Fruit fly (Drosophila melanogaster): ENCODE data around the gene Pgk.

Gene Pgk

DNA sequence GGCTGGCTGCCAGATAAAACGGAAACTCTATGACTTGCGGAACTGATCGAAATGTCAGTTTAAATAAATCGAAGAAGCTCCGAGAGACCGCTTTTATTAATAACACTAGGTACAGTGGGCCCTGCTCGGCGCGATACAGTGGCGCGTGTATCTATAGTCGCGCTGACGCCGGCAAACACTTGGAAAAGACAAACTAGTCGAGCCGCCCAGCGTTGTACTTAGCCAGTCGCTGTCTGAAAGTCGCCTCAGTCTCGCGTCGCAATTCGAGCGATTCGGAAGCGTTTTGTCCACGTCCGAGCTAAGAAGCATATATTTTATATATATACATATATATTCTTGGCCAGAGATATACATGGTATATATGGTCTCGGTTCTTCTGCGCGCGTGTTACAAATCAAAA is 23.0 kb downstream of the Pgk start (continued):
- no peak for TF ChIP-seq dmrt11E (tag; optimal IDR thresholded peaks at IDR 0.05)
- TF ChIP-seq Gug (GFP tag; IDR thresholded peaks at IDR 0.05) = peak; percentile 86; the same call in 3 of the 4 replicates
- TF ChIP-seq Dek (tag; optimal IDR thresholded peaks at IDR 0.05) = peak; percentile 51
- peak; percentile 72 for TF ChIP-seq gsb (GFP tag; IDR thresholded peaks at IDR 0.05)
- TF ChIP-seq trem (tag; optimal IDR thresholded peaks at IDR 0.05) = no peak
- TF ChIP-seq schlank (tag; optimal IDR thresholded peaks at IDR 0.05) = peak; percentile 15
- TF ChIP-seq Hsf (GFP tag; optimal IDR thresholded peaks at IDR 0.05) = no peak
- TF ChIP-seq Lim3 (GFP tag; IDR thresholded peaks at IDR 0.05) = no peak
- no peak for TF ChIP-seq zen2 (GFP tag; IDR thresholded peaks at IDR 0.05; ENCODE audit: partially characterized antibody)
- TF ChIP-seq CG1233 (GFP tag; optimal IDR thresholded peaks at IDR 0.05) = peak; percentile 38
- TF ChIP-seq CG10543 (GFP tag; optimal IDR thresholded peaks at IDR 0.05) = peak; percentile 80
- TF ChIP-seq Jarid2 (GFP tag; optimal IDR thresholded peaks at IDR 0.05) = peak; percentile 53
- TF ChIP-seq CG18764 (GFP tag; optimal IDR thresholded peaks at IDR 0.05) = no peak
- peak; percentile 83 for TF ChIP-seq CG11456 (GFP tag; IDR thresholded peaks at IDR 0.05)
- peak; percentile 49 for TF ChIP-seq MTF-1 (GFP tag; optimal IDR thresholded peaks at IDR 0.05; ENCODE audit: borderline replicate concordance)
- peak; percentile 27 for TF ChIP-seq fd3F (GFP tag; optimal IDR thresholded peaks at IDR 0.05)
- peak; percentile 75 for TF ChIP-seq CG9932 (GFP tag; IDR thresholded peaks at IDR 0.05)
- peak; percentile 62 for TF ChIP-seq CG11696 (GFP tag; IDR thresholded peaks at IDR 0.05)
- peak; percentile 1 for TF ChIP-seq CG18262 (tag; optimal IDR thresholded peaks at IDR 0.05)
- 0 out of 3 replicates have a peak, but pooled peaks have one; percentile 26 for TF ChIP-seq sr (GFP tag; IDR thresholded peaks at IDR 0.05)
- TF ChIP-seq H2.0 (GFP tag; IDR thresholded peaks at IDR 0.05) = peak; percentile 49
- TF ChIP-seq Hr51 (GFP tag; optimal IDR thresholded peaks at IDR 0.05) = peak in 1 of 2 experiments; percentile 26
- peak; percentile 49; the same call in 1 of the 2 replicates for TF ChIP-seq CG11085 (GFP tag; IDR thresholded peaks at IDR 0.05)
- TF ChIP-seq CG15514 (GFP tag; optimal IDR thresholded peaks at IDR 0.05) = peak; percentile 48
- TF ChIP-seq GATAe (GFP tag; conservative IDR thresholded peaks at IDR 0.05) = no peak
- TF ChIP-seq dimm (GFP tag; IDR thresholded peaks at IDR 0.05) = no peak
- peak; percentile 73 for TF ChIP-seq CG14441 (GFP tag; IDR thresholded peaks at IDR 0.05)
- no peak for TF ChIP-seq aop (GFP tag; IDR thresholded peaks at IDR 0.05)
- no peak for TF ChIP-seq Lhr (GFP tag; optimal IDR thresholded peaks at IDR 0.05)
- peak; percentile 32 for TF ChIP-seq cwo (GFP tag; optimal IDR thresholded peaks at IDR 0.05)
- peak; percentile 50 for TF ChIP-seq bcd (GFP tag; optimal IDR thresholded peaks at IDR 0.05)
- TF ChIP-seq esg (GFP tag; conservative IDR thresholded peaks at IDR 0.05) = 0 out of 2 replicates have a peak, but pooled peaks have one; percentile 21
- TF ChIP-seq ewg (GFP tag; optimal IDR thresholded peaks at IDR 0.05) = no peak
- TF ChIP-seq CG10267 (tag; optimal IDR thresholded peaks at IDR 0.05) = no peak
- peak; percentile 65; the same call in 1 of the 3 replicates for TF ChIP-seq Mrtf (GFP tag; IDR thresholded peaks at IDR 0.05)
- TF ChIP-seq tin (GFP tag; optimal IDR thresholded peaks at IDR 0.05) = peak; percentile 40
- TF ChIP-seq luna (GFP tag; optimal IDR thresholded peaks at IDR 0.05) = no peak
- TF ChIP-seq CG11504 (tag; optimal IDR thresholded peaks at IDR 0.05) = peak; percentile 50
- no peak for TF ChIP-seq Ssrp (tag; optimal IDR thresholded peaks at IDR 0.05)
- TF ChIP-seq H15 (GFP tag; IDR thresholded peaks at IDR 0.05) = peak; percentile 56; the same call in 1 of the 3 replicates
- peak; percentile 62 for TF ChIP-seq mirr (GFP tag; optimal IDR thresholded peaks at IDR 0.05)
- peak; percentile 46 for TF ChIP-seq NfI (GFP tag; optimal IDR thresholded peaks at IDR 0.05)
- TF ChIP-seq Aef1 (GFP tag; IDR thresholded peaks at IDR 0.05) = no peak
- peak; percentile 3 for TF ChIP-seq nau (GFP tag; optimal IDR thresholded peaks at IDR 0.05)
- no peak for TF ChIP-seq pzg (GFP tag; optimal IDR thresholded peaks at IDR 0.05)
- no peak for TF ChIP-seq dan (GFP tag; IDR thresholded peaks at IDR 0.05)
- TF ChIP-seq insv (GFP tag; optimal IDR thresholded peaks at IDR 0.05) = no peak
- TF ChIP-seq sug (tag; optimal IDR thresholded peaks at IDR 0.05) = peak; percentile 21
- TF ChIP-seq CG6254 (GFP tag; optimal IDR thresholded peaks at IDR 0.05) = no peak
- peak; percentile 7; the same call in 1 of the 2 replicates for TF ChIP-seq MBD-R2 (GFP tag; IDR thresholded peaks at IDR 0.05)
